Worm (Caenorhabditis elegans) whole organism, L4/young adult: ENCODE data around the gene nhr-21.

ENCODE experiments used
- W03F9.2 ChIP-seq: fragments of 150-350 bp; optimal IDR thresholded peaks from 2 replicates; lab custom pipeline; 2014; ENCODE audit warnings: missing biosample characterization, missing genetic modification characterization
- dao-5 ChIP-seq: sonication (generic microtip); optimal IDR thresholded peaks from 2 replicates; lab custom pipeline; 2016; ENCODE audit warnings: missing genotype, missing genetic modification characterization, moderate library complexity, missing compliant biosample characterization
- him-1 ChIP-seq: sonication (generic microtip); optimal IDR thresholded peaks from 2 replicates; lab custom pipeline; 2016; ENCODE audit warnings: missing genotype, missing genetic modification reagents, missing genetic modification characterization, missing compliant biosample characterization

nhr-21 gene

DNA sequence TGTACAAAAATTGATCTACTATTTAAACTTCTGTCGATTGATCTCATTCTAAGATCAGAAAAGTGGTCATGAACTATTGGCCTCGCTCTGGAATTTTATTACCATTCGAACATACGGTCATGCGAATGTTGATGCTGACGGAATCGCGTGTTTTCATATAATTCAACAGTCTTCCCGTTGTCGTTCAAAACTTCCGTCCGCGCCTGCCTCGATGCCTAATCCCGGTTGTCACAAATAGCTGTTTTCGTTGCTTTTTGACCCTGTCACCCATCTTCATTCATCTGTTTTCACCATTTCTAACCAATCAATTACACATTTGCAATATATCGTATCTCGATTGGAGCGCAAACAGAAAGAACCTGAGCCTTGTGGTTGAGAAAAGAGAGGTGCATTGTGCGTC is 54.4 kb downstream of the nhr-21 start:
- TF ChIP-seq W03F9.2 (tag; lab: Kevin White, UChicago) (no peak), him-1 (no peak), dao-5 (tag; lab: Kevin White, UChicago) (no peak)

- TF ChIP-seq W03F9.2 (tag; lab: Kevin White, UChicago) (peak; percentile 10), him-1 (no peak)
Measured at ce11 chrII:7393922-7394689, 55.1 kb downstream of the nhr-21 start.

DNA sequence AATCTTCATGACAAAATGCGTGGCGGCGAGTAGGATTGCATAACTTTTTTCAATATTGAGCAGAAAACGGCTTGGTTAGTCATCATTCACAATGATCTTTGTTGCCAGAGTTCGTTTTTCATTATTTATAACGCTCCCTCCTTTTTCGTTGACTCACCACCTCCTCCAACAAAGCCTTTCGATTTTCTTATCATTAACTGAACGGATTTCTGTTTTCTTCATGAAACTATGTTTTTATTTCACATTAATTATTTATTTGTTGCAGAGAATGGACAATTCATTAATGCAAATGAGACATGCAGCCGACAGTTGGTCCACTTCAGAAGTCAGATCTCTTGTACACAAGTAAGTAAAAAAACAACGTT is 55.6 kb downstream of the nhr-21 start, which contains the start of gene bath-44:
TSS of gene bath-44 (plus strand) at position 266 of the 365 bp plus-strand sequence.
- TF ChIP-seq him-1: no peak

- TF ChIP-seq W03F9.2 (tag; lab: Kevin White, UChicago) (no peak), dao-5 (tag; lab: Kevin White, UChicago) (no peak), him-1 (no peak)
Measured at ce11 chrII:7396081-7396480, 57.1 kb downstream of the nhr-21 start.

ce11 chrII:7397273-7397840 is 58.3 kb downstream of the nhr-21 start:
- TF ChIP-seq him-1 (peak; percentile 9), dao-5 (tag; lab: Kevin White, UChicago) (no peak)

- no peak for TF ChIP-seq him-1
Measured at ce11 chrII:7398712-7399111, 59.7 kb downstream of the nhr-21 start, which contains the start of gene C07D10.1. Gene C07D10.1 (plus strand): TSS chrII:7399012.
